Worm (Caenorhabditis elegans) whole organism, late embryonic: ENCODE results near the gene C16H3.3.

Experiments
- C38D4.7 ChIP-seq: fragments of 200-800 bp; sonication (Bioruptor generic); optimal IDR thresholded peaks from 2 replicates; lab custom pipeline; 2018; ENCODE audit warnings: mild to moderate bottlenecking, missing genetic modification characterization, moderate library complexity, missing compliant biosample characterization
- F13H6.1 ChIP-seq: sonication (generic microtip); optimal IDR thresholded peaks from 2 replicates; lab custom pipeline; 2016; ENCODE audit warnings: missing genetic modification characterization, missing compliant biosample characterization
- K02D7.2 ChIP-seq: sonication (generic microtip); optimal IDR thresholded peaks from 2 replicates; lab custom pipeline; 2017; ENCODE audit warnings: mild to moderate bottlenecking, missing genetic modification characterization, missing compliant biosample characterization
- ama-1 ChIP-seq: fragments of 150-350 bp; optimal IDR thresholded peaks from 2 replicates; lab custom pipeline; 2014
- ceh-18 ChIP-seq: sonication (generic microtip); optimal IDR thresholded peaks from 2 replicates; lab custom pipeline; 2016; ENCODE audit warnings: missing genetic modification characterization, missing compliant biosample characterization
- ceh-19 ChIP-seq: fragments of 200-800 bp; sonication (Bioruptor generic); optimal IDR thresholded peaks from 2 replicates; lab custom pipeline; 2018; ENCODE audit warnings: mild to moderate bottlenecking, missing genetic modification characterization, missing compliant biosample characterization
- ceh-2 ChIP-seq: sonication (generic microtip); optimal IDR thresholded peaks from 2 replicates; lab custom pipeline; 2016; ENCODE audit warnings: missing genotype, missing genetic modification characterization, missing compliant biosample characterization
- ceh-30 ChIP-seq: fragments of 150-350 bp; optimal IDR thresholded peaks from 2 replicates; lab custom pipeline; 2014; ENCODE audit warnings: missing biosample characterization, missing genetic modification characterization
- ceh-31 ChIP-seq: sonication (generic microtip); optimal IDR thresholded peaks from 2 replicates; lab custom pipeline; 2016; ENCODE audit warnings: missing genetic modification characterization, missing compliant biosample characterization
- ceh-48 ChIP-seq: sonication (generic microtip); optimal IDR thresholded peaks from 2 replicates; lab custom pipeline; 2016; ENCODE audit warnings: missing genetic modification characterization, inconsistent platforms, missing compliant biosample characterization
- dmd-4 ChIP-seq: sonication (generic microtip); optimal IDR thresholded peaks from 2 replicates; lab custom pipeline; 2016; ENCODE audit warnings: borderline replicate concordance, missing genetic modification characterization, missing compliant biosample characterization
- elt-2 ChIP-seq: sonication (generic microtip); optimal IDR thresholded peaks from 2 replicates; lab custom pipeline; 2016; ENCODE audit warnings: missing genetic modification reagents, missing genetic modification characterization, missing compliant biosample characterization
- elt-4 ChIP-seq: sonication (generic microtip); optimal IDR thresholded peaks from 2 replicates; lab custom pipeline; 2016; ENCODE audit warnings: missing genetic modification characterization, missing compliant biosample characterization
- eyg-1 ChIP-seq: sonication (generic microtip); optimal IDR thresholded peaks from 2 replicates; lab custom pipeline; 2016; ENCODE audit warnings: missing genotype, missing genetic modification characterization, missing compliant biosample characterization
- fax-1 ChIP-seq: sonication (generic microtip); optimal IDR thresholded peaks from 2 replicates; lab custom pipeline; 2016; ENCODE audit warnings: missing genotype, missing genetic modification characterization, missing compliant biosample characterization
- fkh-10 ChIP-seq: fragments of 150-350 bp; optimal IDR thresholded peaks from 2 replicates; lab custom pipeline; 2014; ENCODE audit warnings: missing biosample characterization, missing genetic modification reagents, missing genetic modification characterization
- hlh-13 ChIP-seq: fragments of 200-800 bp; sonication (Bioruptor generic); optimal IDR thresholded peaks from 2 replicates; lab custom pipeline; 2018; ENCODE audit warnings: mild to moderate bottlenecking, missing genetic modification characterization, missing compliant biosample characterization
- hlh-30 ChIP-seq: sonication (generic microtip); optimal IDR thresholded peaks from 2 replicates; lab custom pipeline; 2017; ENCODE audit warnings: antibody characterized with exemption, missing genetic modification characterization, missing compliant biosample characterization; ENCODE audit not compliant: insufficient read depth
- hlh-8 ChIP-seq: sonication (generic microtip); optimal IDR thresholded peaks from 2 replicates; lab custom pipeline; 2016; ENCODE audit warnings: missing genotype, missing genetic modification characterization, missing compliant biosample characterization
- nfya-1 ChIP-seq: sonication (generic microtip); optimal IDR thresholded peaks from 2 replicates; lab custom pipeline; 2017; ENCODE audit warnings: missing genetic modification characterization, mild to moderate bottlenecking, missing compliant biosample characterization, antibody characterized with exemption, moderate library complexity
- npax-4 ChIP-seq: sonication (generic microtip); optimal IDR thresholded peaks from 2 replicates; lab custom pipeline; 2016; ENCODE audit warnings: missing genetic modification characterization, missing compliant biosample characterization
- odd-2 ChIP-seq: sonication (generic microtip); optimal IDR thresholded peaks from 2 replicates; lab custom pipeline; 2017; ENCODE audit warnings: antibody characterized with exemption, mild to moderate bottlenecking, missing genetic modification characterization, missing compliant biosample characterization
- pag-3 ChIP-seq: sonication (generic microtip); optimal IDR thresholded peaks from 2 replicates; lab custom pipeline; 2016; ENCODE audit warnings: missing compliant biosample characterization, missing genetic modification characterization, borderline replicate concordance
- pat-9 ChIP-seq: fragments of 200-800 bp; sonication (Bioruptor generic); optimal IDR thresholded peaks from 2 replicates; lab custom pipeline; 2018; ENCODE audit warnings: mild to moderate bottlenecking, missing genetic modification characterization, moderate library complexity, missing compliant biosample characterization
- pax-1 ChIP-seq: fragments of 150-350 bp; optimal IDR thresholded peaks from 2 replicates; lab custom pipeline; 2014; ENCODE audit warnings: missing biosample characterization, missing genetic modification characterization
- pha-4 ChIP-seq: fragments of 150-350 bp; optimal IDR thresholded peaks from 2 replicates; lab custom pipeline; 2018; ENCODE audit warnings: missing biosample characterization, missing genetic modification reagents, missing genetic modification characterization
- pqm-1 ChIP-seq: sonication (generic microtip); optimal IDR thresholded peaks from 2 replicates; lab custom pipeline; 2016; ENCODE audit warnings: missing genetic modification characterization, missing compliant biosample characterization
- pros-1 ChIP-seq: fragments of 150-350 bp; optimal IDR thresholded peaks from 2 replicates; lab custom pipeline; 2014; ENCODE audit warnings: missing biosample characterization, missing genetic modification reagents, missing genetic modification characterization
- ref-2 ChIP-seq: sonication (generic microtip); optimal IDR thresholded peaks from 2 replicates; lab custom pipeline; 2016; ENCODE audit warnings: missing genetic modification characterization, missing compliant biosample characterization
- rnt-1 ChIP-seq: sonication (generic microtip); optimal IDR thresholded peaks from 2 replicates; lab custom pipeline; 2016; ENCODE audit warnings: missing genetic modification characterization, missing compliant biosample characterization
- sdc-2 ChIP-seq: sonication (generic microtip); optimal IDR thresholded peaks from 2 replicates; lab custom pipeline; 2016; ENCODE audit warnings: missing genotype, missing genetic modification characterization, missing compliant biosample characterization
- syd-9 ChIP-seq: sonication (generic microtip); optimal IDR thresholded peaks from 2 replicates; lab custom pipeline; 2016; ENCODE audit warnings: mild to moderate bottlenecking, missing genetic modification characterization, moderate library complexity, missing compliant biosample characterization
- tbx-2 ChIP-seq: sonication (generic microtip); optimal IDR thresholded peaks from 2 replicates; lab custom pipeline; 2016; ENCODE audit warnings: missing genetic modification characterization, missing compliant biosample characterization
- tbx-7 ChIP-seq: sonication (generic microtip); optimal IDR thresholded peaks from 2 replicates; lab custom pipeline; 2016; ENCODE audit warnings: missing genotype, missing genetic modification characterization, missing compliant biosample characterization
- unc-42 ChIP-seq: sonication (generic microtip); optimal IDR thresholded peaks from 2 replicates; lab custom pipeline; 2016; ENCODE audit warnings: missing genotype, missing genetic modification characterization, missing compliant biosample characterization
- unc-55 ChIP-seq: sonication (generic microtip); optimal IDR thresholded peaks from 2 replicates; lab custom pipeline; 2017; ENCODE audit warnings: missing biosample characterization, missing genetic modification reagents, missing genetic modification characterization
- unc-86 ChIP-seq: sonication (generic microtip); optimal IDR thresholded peaks from 2 replicates; lab custom pipeline; 2016; ENCODE audit warnings: missing genetic modification characterization, missing compliant biosample characterization
- zip-5 ChIP-seq: sonication (generic microtip); optimal IDR thresholded peaks from 2 replicates; lab custom pipeline; 2016; ENCODE audit warnings: missing genetic modification characterization, missing compliant biosample characterization

The C16H3.3 gene

DNA sequence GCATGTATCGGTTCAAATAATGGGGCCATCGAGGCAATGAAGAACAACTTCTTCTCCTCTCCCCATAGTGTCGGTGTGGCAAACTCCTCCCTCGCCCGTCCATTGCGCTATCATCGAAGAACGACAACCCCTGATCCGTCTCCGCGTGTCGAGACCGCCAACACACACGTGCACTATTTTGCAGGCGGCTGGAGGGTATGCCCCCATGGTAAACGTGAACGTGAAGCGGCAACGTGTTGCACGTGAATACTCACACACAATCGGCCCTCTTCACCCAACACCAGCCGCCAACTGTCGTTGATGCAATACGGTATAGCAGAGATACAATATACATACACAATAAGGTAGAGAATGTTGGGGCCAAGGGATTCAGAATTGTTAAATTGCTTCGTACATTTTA is 23.3 kb upstream of the C16H3.3 start:
- peak; percentile 57 for TF ChIP-seq tbx-2 (tag; lab: Kevin White, UChicago)
- TF ChIP-seq unc-55 (GFP tag; lab: Kevin White, UChicago): peak; percentile 64
- peak; percentile 0 for TF ChIP-seq ref-2
- TF ChIP-seq ceh-19 (GFP tag; lab: Kevin White, UChicago): no peak
- TF ChIP-seq pat-9: peak; percentile 25
- peak; percentile 34 for TF ChIP-seq rnt-1 (tag; lab: Kevin White, UChicago)
- no peak for TF ChIP-seq dmd-4 (tag; lab: Kevin White, UChicago)
- peak; percentile 3 for TF ChIP-seq elt-2 (tag; lab: Kevin White, UChicago)
- peak; percentile 52 for TF ChIP-seq ceh-18 (tag; lab: Kevin White, UChicago)
- peak; percentile 9 for TF ChIP-seq ceh-31 (tag; lab: Kevin White, UChicago)
- no peak for TF ChIP-seq zip-5 (tag; lab: Kevin White, UChicago)
- TF ChIP-seq hlh-30 (tag; lab: Kevin White, UChicago): peak; percentile 76
- peak; percentile 59 for TF ChIP-seq sdc-2 (tag; lab: Kevin White, UChicago)

DNA sequence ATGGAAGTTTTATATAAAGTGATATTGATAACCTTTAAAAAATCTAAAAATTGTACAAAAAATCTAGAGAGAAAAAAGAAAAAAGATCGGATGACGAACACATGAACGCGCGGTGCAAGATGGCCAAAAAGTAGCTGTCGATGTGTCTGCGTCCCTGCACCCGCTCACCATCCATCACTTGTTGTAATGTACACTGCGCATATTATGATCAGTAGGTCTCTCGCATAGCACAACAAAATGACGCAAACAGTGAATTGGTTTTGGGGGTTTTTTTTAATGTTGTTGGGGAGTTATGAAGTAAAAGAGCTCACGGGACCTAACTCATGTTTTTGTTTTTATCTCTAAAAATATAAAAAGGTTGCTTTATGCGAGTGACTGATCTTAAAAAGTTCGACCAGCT is 21.9 kb upstream of the C16H3.3 start:
- TF ChIP-seq ama-1 (lab: Kevin White, UChicago) (no peak), unc-55 (GFP tag; lab: Kevin White, UChicago) (peak; percentile 37)

DNA sequence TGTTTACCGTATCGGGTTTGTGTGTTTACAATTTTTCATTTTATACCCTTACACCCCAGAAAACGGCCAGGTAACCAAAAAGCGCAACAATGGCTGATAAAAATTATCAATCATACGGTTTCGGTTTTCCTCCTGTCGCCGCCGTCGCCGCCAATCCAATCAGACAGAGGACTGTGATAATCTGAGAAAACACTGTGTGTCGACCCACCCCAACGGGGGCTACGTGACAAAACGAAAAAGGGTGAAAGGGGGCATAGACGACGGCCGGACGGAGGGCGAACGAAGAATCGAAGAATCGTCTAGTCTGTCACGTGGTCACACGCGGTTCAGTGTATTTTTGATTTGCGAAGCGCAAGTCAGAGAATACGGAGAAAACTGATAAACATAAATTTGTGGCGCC is 21.0 kb upstream of the C16H3.3 start:
- peak; percentile 9 for TF ChIP-seq elt-2 (tag; lab: Kevin White, UChicago)
- TF ChIP-seq hlh-8 (tag; lab: Kevin White, UChicago): no peak
- TF ChIP-seq elt-4 (tag; lab: Kevin White, UChicago): no peak
- no peak for TF ChIP-seq ceh-2 (tag; lab: Kevin White, UChicago)
- TF ChIP-seq pqm-1 (tag; lab: Kevin White, UChicago): peak; percentile 35
- TF ChIP-seq C38D4.7: no peak
- TF ChIP-seq pha-4: no peak
- TF ChIP-seq unc-86 (tag; lab: Kevin White, UChicago): no peak
- no peak for TF ChIP-seq eyg-1 (tag; lab: Kevin White, UChicago)
- TF ChIP-seq fax-1 (tag; lab: Kevin White, UChicago): no peak
- no peak for TF ChIP-seq ceh-48 (tag; lab: Kevin White, UChicago)
- TF ChIP-seq pax-1 (tag; lab: Kevin White, UChicago): no peak
- TF ChIP-seq syd-9 (tag; lab: Kevin White, UChicago): no peak
- TF ChIP-seq pros-1 (tag; lab: Kevin White, UChicago): no peak
- no peak for TF ChIP-seq F13H6.1 (tag; lab: Kevin White, UChicago)
- no peak for TF ChIP-seq K02D7.2 (tag; lab: Kevin White, UChicago)
- no peak for TF ChIP-seq ceh-30 (tag; lab: Kevin White, UChicago)
- no peak for TF ChIP-seq fkh-10 (GFP tag; lab: Kevin White, UChicago)
- TF ChIP-seq zip-5 (tag; lab: Kevin White, UChicago): no peak
- peak; percentile 77 for TF ChIP-seq hlh-30 (tag; lab: Kevin White, UChicago)
- no peak for TF ChIP-seq pag-3 (tag; lab: Kevin White, UChicago)
- no peak for TF ChIP-seq hlh-13 (GFP tag; lab: Kevin White, UChicago)
- TF ChIP-seq ref-2: peak; percentile 23
- peak; percentile 26 for TF ChIP-seq tbx-2 (tag; lab: Kevin White, UChicago)

DNA sequence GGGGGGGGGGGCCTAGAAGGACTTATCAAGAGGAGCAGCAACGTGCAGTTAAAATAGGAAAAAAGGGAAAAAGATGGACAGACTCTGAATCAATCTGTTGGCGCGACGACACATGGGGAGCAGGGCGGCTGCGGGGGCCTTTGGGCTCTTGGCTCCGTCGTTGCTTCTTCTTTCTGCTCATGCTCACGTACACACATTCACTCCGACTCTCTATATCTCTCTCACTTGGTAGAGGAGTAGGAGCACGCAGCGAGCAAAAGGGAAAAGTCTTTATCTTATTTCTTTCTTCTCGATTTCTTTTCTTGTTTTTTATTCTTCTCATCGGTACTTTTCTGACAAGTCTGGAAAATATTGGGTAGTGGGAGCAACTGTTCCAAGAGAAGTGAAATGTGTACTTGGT is 18.5 kb upstream of the C16H3.3 start:
- TF ChIP-seq dmd-4 (tag; lab: Kevin White, UChicago): no peak
- TF ChIP-seq odd-2 (tag; lab: Kevin White, UChicago): no peak
- no peak for TF ChIP-seq tbx-7 (tag; lab: Kevin White, UChicago)
- TF ChIP-seq ceh-18 (tag; lab: Kevin White, UChicago): peak; percentile 36
- no peak for TF ChIP-seq hlh-30 (tag; lab: Kevin White, UChicago)
- TF ChIP-seq nfya-1 (tag; lab: Kevin White, UChicago): peak; percentile 5
- peak; percentile 51 for TF ChIP-seq unc-42
- no peak for TF ChIP-seq eyg-1 (tag; lab: Kevin White, UChicago)
- no peak for TF ChIP-seq npax-4 (tag; lab: Kevin White, UChicago)
